Fruit fly (Drosophila melanogaster) whole organism, embryonic: ENCODE data around the gene CG4297.

Experiments
- Abd-B ChIP-seq: fragments of 200-800 bp; sonication (Bioruptor generic); optimal IDR thresholded peaks from 2 replicates; lab custom pipeline; 2018; ENCODE audit warnings: missing biosample characterization, mild to moderate bottlenecking, missing genetic modification characterization, moderate library complexity
- CG10147 ChIP-seq: fragments of 200-800 bp; sonication (Bioruptor generic); optimal IDR thresholded peaks from 2 replicates; lab custom pipeline; 2019; ENCODE audit warnings: missing biosample characterization, mild to moderate bottlenecking, missing genetic modification characterization, moderate library complexity
- CG11723 ChIP-seq: fragments of 200-800 bp; sonication (Bioruptor generic); optimal IDR thresholded peaks from 2 replicates; lab custom pipeline; 2017; ENCODE audit warnings: missing biosample characterization, mild to moderate bottlenecking, missing genetic modification characterization
- CG12155 ChIP-seq: fragments of 200-800 bp; sonication (Bioruptor generic); optimal IDR thresholded peaks from 3 replicates; lab custom pipeline; 2016; ENCODE audit warnings: missing biosample characterization, missing genetic modification characterization
- CG13775 ChIP-seq: fragments of 200-800 bp; sonication (Bioruptor generic); optimal IDR thresholded peaks from 3 replicates; lab custom pipeline; 2017; ENCODE audit warnings: missing biosample characterization, mild to moderate bottlenecking, missing genetic modification characterization
- CG14860 ChIP-seq: fragments of 200-800 bp; sonication (Bioruptor generic); IDR thresholded peaks from 3 replicates; pipeline ENCODE4 v1.3.6; 2022; ENCODE audit warnings: missing biosample characterization, missing genetic modification characterization; ENCODE audit not compliant: partially characterized antibody
- CG17361 ChIP-seq: fragments of 200-800 bp; sonication (Bioruptor generic); IDR thresholded peaks from 3 replicates; pipeline ENCODE4 v1.3.6; 2022; ENCODE audit warnings: missing biosample characterization, missing genetic modification characterization
- CG17568 ChIP-seq: fragments of 200-800 bp; sonication (Bioruptor generic); optimal IDR thresholded peaks from 2 replicates; lab custom pipeline; 2018; ENCODE audit warnings: missing biosample characterization, mild to moderate bottlenecking, missing genetic modification characterization, moderate library complexity
- CG17912 ChIP-seq: fragments of 200-800 bp; sonication (Bioruptor generic); optimal IDR thresholded peaks from 2 replicates; lab custom pipeline; 2018; ENCODE audit warnings: missing biosample characterization, mild to moderate bottlenecking, missing genetic modification characterization
- CG18599 ChIP-seq: fragments of 200-800 bp; sonication (Bioruptor generic); optimal IDR thresholded peaks from 3 replicates; lab custom pipeline; 2017; ENCODE audit warnings: missing biosample characterization, missing genetic modification characterization, mild to moderate bottlenecking, moderate library complexity, missing genetic modification reagents
- CG18764 ChIP-seq: fragments of 200-800 bp; sonication (Bioruptor generic); optimal IDR thresholded peaks from 3 replicates; lab custom pipeline; 2016; ENCODE audit warnings: missing biosample characterization, missing genetic modification characterization
- CG2875 ChIP-seq: fragments of 200-800 bp; sonication (Bioruptor generic); optimal IDR thresholded peaks from 2 replicates; lab custom pipeline; 2017; ENCODE audit warnings: missing biosample characterization, mild to moderate bottlenecking, missing genetic modification characterization, missing genetic modification reagents
- CG2889 ChIP-seq: fragments of 200-800 bp; sonication (Bioruptor generic); IDR thresholded peaks from 3 replicates; pipeline ENCODE4 v1.3.6; 2022; ENCODE audit warnings: missing biosample characterization, missing genetic modification characterization
- CG32532 ChIP-seq: fragments of 200-800 bp; sonication (Bioruptor generic); IDR thresholded peaks from 2 replicates; pipeline ENCODE4 v1.3.6; 2022; ENCODE audit warnings: missing biosample characterization, missing genetic modification characterization
- CG3847 ChIP-seq: fragments of 200-800 bp; sonication (Bioruptor generic); IDR thresholded peaks from 2 replicates; pipeline ENCODE4 v1.3.6; 2022; ENCODE audit warnings: missing biosample characterization, missing genetic modification characterization
- CG4404 ChIP-seq: fragments of 200-800 bp; sonication (Bioruptor generic); IDR thresholded peaks from 2 replicates; pipeline ENCODE4 v1.3.6; 2022; ENCODE audit warnings: missing biosample characterization, missing genetic modification characterization
- CG4707 ChIP-seq: fragments of 200-800 bp; sonication (Bioruptor generic); optimal IDR thresholded peaks from 2 replicates; lab custom pipeline; 2018; ENCODE audit warnings: missing biosample characterization, mild to moderate bottlenecking, missing genetic modification characterization, moderate library complexity
- CG6854 ChIP-seq: fragments of 200-800 bp; sonication (Bioruptor generic); optimal IDR thresholded peaks from 3 replicates; lab custom pipeline; 2017; ENCODE audit warnings: missing biosample characterization, mild to moderate bottlenecking, missing genetic modification characterization
- CG8944 ChIP-seq: fragments of 200-800 bp; sonication (Bioruptor generic); optimal IDR thresholded peaks from 3 replicates; lab custom pipeline; 2016; ENCODE audit warnings: missing biosample characterization, missing genetic modification characterization
- CG9727 ChIP-seq: fragments of 200-800 bp; sonication (Bioruptor generic); optimal IDR thresholded peaks from 3 replicates; lab custom pipeline; 2017; ENCODE audit warnings: missing biosample characterization, mild to moderate bottlenecking, missing genetic modification characterization
- Camta ChIP-seq: fragments of 200-800 bp; sonication (Bioruptor generic); optimal IDR thresholded peaks from 2 replicates; lab custom pipeline; 2016; ENCODE audit warnings: missing biosample characterization, missing genetic modification characterization
- CrebB ChIP-seq: fragments of 200-800 bp; sonication (Bioruptor generic); optimal IDR thresholded peaks from 3 replicates; lab custom pipeline; 2018; ENCODE audit warnings: missing biosample characterization, mild to moderate bottlenecking, missing genetic modification characterization
- Ets65A ChIP-seq: fragments of 200-800 bp; sonication (Bioruptor generic); peaks from one replicate; lab custom pipeline; 2016; ENCODE audit warnings: missing biosample characterization, missing genetic modification characterization
- Hr78 ChIP-seq, 2 experiments: fragments of 200-800 bp in 1 of 2; fragments of >200 bp in 1 of 2; sonication (Bioruptor generic) in 1 of 2; optimal IDR thresholded peaks; 2 replicates each; lab custom pipeline; 2017 to 2019; ENCODE audit warnings: missing biosample characterization in 2 of 2, missing genetic modification characterization in 2 of 2, mild to moderate bottlenecking in 1 of 2, moderate library complexity in 1 of 2
- MTF-1 ChIP-seq: fragments of 200-800 bp; sonication (Bioruptor generic); optimal IDR thresholded peaks from 2 replicates; lab custom pipeline; 2018; ENCODE audit warnings: missing biosample characterization, mild to moderate bottlenecking, missing genetic modification characterization, borderline replicate concordance
- Max ChIP-seq: fragments of 200-800 bp; sonication (Bioruptor generic); optimal IDR thresholded peaks from 2 replicates; lab custom pipeline; 2016; ENCODE audit warnings: missing biosample characterization, mild to moderate bottlenecking, missing genetic modification characterization
- NC2β ChIP-seq: fragments of 200-800 bp; sonication (Bioruptor generic); optimal IDR thresholded peaks from 2 replicates; lab custom pipeline; 2016; ENCODE audit warnings: missing biosample characterization, missing genetic modification characterization
- Sox102F ChIP-seq: fragments of 200-800 bp; sonication (Bioruptor generic); optimal IDR thresholded peaks from 2 replicates; lab custom pipeline; 2018; ENCODE audit warnings: missing biosample characterization, mild to moderate bottlenecking, missing genetic modification characterization, moderate library complexity
- amos ChIP-seq: fragments of 200-800 bp; sonication (Bioruptor generic); IDR thresholded peaks from 2 replicates; pipeline ENCODE4 v1.3.6; 2022; ENCODE audit warnings: missing biosample characterization, missing genetic modification characterization; ENCODE audit not compliant: partially characterized antibody
- eve ChIP-seq, 2 experiments: fragments of >200 bp; optimal IDR thresholded peaks; 2 replicates each; lab custom pipeline; 2017; ENCODE audit warnings: missing biosample characterization in 2 of 2, missing genetic modification characterization in 2 of 2
- exex ChIP-seq: fragments of 200-800 bp; sonication (Bioruptor generic); optimal IDR thresholded peaks from 4 replicates; lab custom pipeline; 2018; ENCODE audit warnings: missing biosample characterization, mild to moderate bottlenecking, missing genetic modification characterization, moderate library complexity
- fd96Cb ChIP-seq: fragments of 200-800 bp; sonication (Bioruptor generic); optimal IDR thresholded peaks from 2 replicates; lab custom pipeline; 2018; ENCODE audit warnings: missing biosample characterization, mild to moderate bottlenecking, missing genetic modification characterization, moderate library complexity
- gro ChIP-seq: fragments of 200-800 bp; sonication (Bioruptor generic); optimal IDR thresholded peaks from 2 replicates; lab custom pipeline; 2016; ENCODE audit warnings: missing biosample characterization, missing genetic modification characterization
- insv ChIP-seq, 2 experiments: fragments of 200-800 bp; sonication (Bioruptor generic); optimal IDR thresholded peaks; 3 replicates each; lab custom pipeline; 2016 to 2018; ENCODE audit warnings: missing biosample characterization in 2 of 2, missing genetic modification characterization in 2 of 2
- klu ChIP-seq: fragments of 200-800 bp; sonication (Bioruptor generic); IDR thresholded peaks from 2 replicates; pipeline ENCODE4 v1.3.6; 2022; ENCODE audit warnings: missing biosample characterization, missing genetic modification characterization
- lbe ChIP-seq: fragments of 200-800 bp; sonication (Bioruptor generic); optimal IDR thresholded peaks from 2 replicates; lab custom pipeline; 2016; ENCODE audit warnings: missing biosample characterization, mild to moderate bottlenecking, missing genetic modification characterization
- lola ChIP-seq, 3 experiments: fragments of >200 bp in 2 of 3; fragments of 200-800 bp in 1 of 3; sonication (Bioruptor generic) in 1 of 3; optimal IDR thresholded peaks; 2 replicates each; lab custom pipeline; 2017 to 2019; ENCODE audit warnings: missing biosample characterization in 3 of 3, missing genetic modification characterization in 3 of 3, mild to moderate bottlenecking in 1 of 3, moderate library complexity in 1 of 3
- mirr ChIP-seq: fragments of 200-800 bp; sonication (Bioruptor generic); optimal IDR thresholded peaks from 3 replicates; lab custom pipeline; 2018; ENCODE audit warnings: missing biosample characterization, mild to moderate bottlenecking, missing genetic modification characterization
- salm ChIP-seq: fragments of 200-800 bp; sonication (Bioruptor generic); optimal IDR thresholded peaks from 2 replicates; lab custom pipeline; 2018; ENCODE audit warnings: missing biosample characterization, mild to moderate bottlenecking, missing genetic modification characterization
- stwl ChIP-seq: fragments of 200-800 bp; sonication (Bioruptor generic); optimal IDR thresholded peaks from 3 replicates; lab custom pipeline; 2018; ENCODE audit warnings: missing biosample characterization, mild to moderate bottlenecking, missing genetic modification characterization, moderate library complexity
- sug ChIP-seq: fragments of 200-800 bp; optimal IDR thresholded peaks from 2 replicates; lab custom pipeline; 2019; ENCODE audit warnings: missing biosample characterization, mild to moderate bottlenecking, missing genetic modification characterization, moderate library complexity
- tll ChIP-seq, 2 experiments: fragments of 200-800 bp in 1 of 2; fragments of >200 bp in 1 of 2; sonication (Bioruptor generic) in 1 of 2; optimal IDR thresholded peaks; 2 replicates each; lab custom pipeline; 2017 to 2019; ENCODE audit warnings: missing biosample characterization in 2 of 2, missing genetic modification characterization in 2 of 2, mild to moderate bottlenecking in 1 of 2, moderate library complexity in 1 of 2
- vnd ChIP-seq: fragments of 200-800 bp; sonication (Bioruptor generic); IDR thresholded peaks from 3 replicates; pipeline ENCODE4 v1.3.6; 2022; ENCODE audit warnings: missing biosample characterization, missing genetic modification characterization; ENCODE audit not compliant: partially characterized antibody
- zfh1 ChIP-seq: fragments of 200-800 bp; sonication (Bioruptor generic); IDR thresholded peaks from 3 replicates; pipeline ENCODE4 v1.3.6; 2022; ENCODE audit warnings: missing biosample characterization, missing genetic modification characterization
- zfh2 ChIP-seq: fragments of 200-800 bp; sonication (Bioruptor generic); optimal IDR thresholded peaks from 2 replicates; lab custom pipeline; 2016; ENCODE audit warnings: missing biosample characterization, missing genetic modification characterization

CG4297 gene

dm6 chr2L:497657-498473, 25.9 kb upstream of the CG4297 start (continued):
- TF ChIP-seq CG18599 (GFP tag; lab: Kevin White, UChicago) (peak; percentile 24), CG17361 (GFP tag; lab: Robert Waterston, UW) (0 out of 3 replicates have a peak, but pooled peaks have one; percentile 10), Hr78 (GFP tag; optimal IDR thresholded peaks at IDR 0.05; lab: Kevin White, UChicago) (no peak), Ets65A (peak; percentile 71), Abd-B (GFP tag; lab: Kevin White, UChicago) (no peak), CG10147 (GFP tag; lab: Kevin White, UChicago) (no peak), CG18764 (GFP tag; lab: Kevin White, UChicago) (no peak), NC2β (GFP tag; lab: Kevin White, UChicago) (no peak), CG17568 (GFP tag; lab: Kevin White, UChicago) (no peak), mirr (GFP tag; lab: Kevin White, UChicago) (peak; percentile 88), Sox102F (GFP tag; lab: Kevin White, UChicago) (peak; percentile 5)

- TF ChIP-seq Camta (GFP tag; lab: Kevin White, UChicago) (no peak), gro (GFP tag; lab: Kevin White, UChicago) (no peak), CG11723 (GFP tag; lab: Kevin White, UChicago) (no peak), tll (GFP tag; optimal IDR thresholded peaks at IDR 0.05; lab: Kevin White, UChicago) (no peak), mirr (GFP tag; lab: Kevin White, UChicago) (no peak), klu (GFP tag; lab: Robert Waterston, UW) (no peak)
Measured at dm6 chr2L:496841-497240, 24.8 kb upstream of the CG4297 start.

dm6 chr2L:496436-496835, 24.4 kb upstream of the CG4297 start:
- TF ChIP-seq stwl (tag; lab: Kevin White, UChicago) (peak; percentile 50), zfh2 (GFP tag; lab: Kevin White, UChicago) (no peak), insv (GFP tag; optimal IDR thresholded peaks at IDR 0.05; lab: Kevin White, UChicago) (no peak), CG8944 (GFP tag; lab: Kevin White, UChicago) (no peak), CG2889 (GFP tag; lab: Robert Waterston, UW) (no peak), Max (GFP tag; lab: Kevin White, UChicago) (no peak), zfh1 (GFP tag; lab: Robert Waterston, UW) (no peak), CG9727 (GFP tag; lab: Kevin White, UChicago) (no peak), CG12155 (GFP tag; lab: Kevin White, UChicago) (no peak), lola (GFP tag; optimal IDR thresholded peaks at IDR 0.05; lab: Kevin White, UChicago) (no peak), sug (tag; lab: Kevin White, UChicago) (no peak), CrebB (no peak), lbe (GFP tag; lab: Kevin White, UChicago) (no peak), amos (GFP tag; lab: Robert Waterston, UW) (no peak), fd96Cb (no peak), eve (GFP tag; optimal IDR thresholded peaks at IDR 0.05; lab: Kevin White, UChicago) (peak in 1 of 2 experiments; percentile 64), CG13775 (GFP tag; lab: Kevin White, UChicago) (no peak), CG14860 (GFP tag; lab: Robert Waterston, UW) (no peak), MTF-1 (GFP tag; lab: Kevin White, UChicago) (no peak), CG3847 (GFP tag; lab: Robert Waterston, UW) (no peak), salm (no peak), CG6854 (GFP tag; lab: Kevin White, UChicago) (no peak), CG4404 (no peak), vnd (GFP tag; lab: Robert Waterston, UW) (peak; percentile 51; the same call in 1 of the 3 replicates), CG32532 (GFP tag; lab: Robert Waterston, UW) (no peak), CG2875 (GFP tag; lab: Kevin White, UChicago) (no peak), CG4707 (GFP tag; lab: Kevin White, UChicago) (no peak), exex (peak; percentile 92), CG17912 (GFP tag; lab: Kevin White, UChicago) (no peak)
